Worm (Caenorhabditis elegans): ENCODE measurements around the gene nlp-59.

DNA sequence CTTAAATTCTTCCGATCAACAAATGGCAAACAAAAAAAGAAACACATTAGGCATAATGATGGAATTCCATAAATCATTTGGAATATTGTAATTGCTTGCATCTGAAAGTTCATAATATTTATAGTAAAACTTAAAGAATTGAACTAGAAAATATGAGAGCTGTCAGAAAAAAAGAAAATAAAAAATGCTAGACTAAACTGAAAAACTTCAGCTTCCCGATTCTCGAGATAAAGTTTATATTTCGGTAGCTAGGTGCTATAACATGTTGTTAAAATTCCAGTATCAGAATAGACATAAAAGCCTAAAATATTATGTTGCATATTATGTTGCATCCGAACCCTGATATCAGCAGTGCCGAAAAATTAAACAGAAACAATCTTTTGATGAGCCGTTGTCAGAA lies 47.1 kb upstream of the nlp-59 start, which contains the start of gene srg-54:
- no peak for TF ChIP-seq aly-2 (tag; optimal IDR thresholded peaks at IDR 0.05)
- TF ChIP-seq C34B4.2 (tag; optimal IDR thresholded peaks at IDR 0.05): no peak
- TF ChIP-seq xbp-1 (tag; optimal IDR thresholded peaks at IDR 0.05): no peak
- no peak for TF ChIP-seq lir-3 (tag; optimal IDR thresholded peaks at IDR 0.05; ENCODE audit: poor library complexity)
- no peak for TF ChIP-seq nhr-237 (tag; optimal IDR thresholded peaks at IDR 0.05)
- TF ChIP-seq mef-2 (tag; optimal IDR thresholded peaks at IDR 0.05): no peak
- TF ChIP-seq fkh-4 (tag; optimal IDR thresholded peaks at IDR 0.05; ENCODE audit: borderline replicate concordance): no peak
- TF ChIP-seq lin-15B (tag; optimal IDR thresholded peaks at IDR 0.05): no peak
- TF ChIP-seq fos-1 (tag; optimal IDR thresholded peaks at IDR 0.05): no peak

Measured in whole organism, L1 larva.